Fruit fly (Drosophila melanogaster) whole organism, prepupa: Measurements from ENCODE around the gene CG15395.

Experiments
- CG10631 ChIP-seq: fragments of 200-800 bp; sonication (Bioruptor generic); optimal IDR thresholded peaks from 2 replicates; lab custom pipeline; 2016; ENCODE audit warnings: missing biosample characterization, missing genetic modification characterization
- CG11294 ChIP-seq: fragments of 200-800 bp; sonication (Bioruptor generic); IDR thresholded peaks from 2 replicates; pipeline ENCODE4 v1.3.6; 2022; ENCODE audit warnings: missing biosample characterization, missing genetic modification characterization
- CG11762 ChIP-seq: fragments of 200-800 bp; sonication (Bioruptor generic); optimal IDR thresholded peaks from 3 replicates; lab custom pipeline; 2016; ENCODE audit warnings: missing biosample characterization, missing genetic modification characterization; ENCODE audit not compliant: insufficient read depth
- CG15336 ChIP-seq: fragments of 200-800 bp; sonication (Bioruptor generic); IDR thresholded peaks from 2 replicates; pipeline ENCODE4 v1.3.6; 2022; ENCODE audit warnings: missing biosample characterization, missing genetic modification characterization
- CG16779 ChIP-seq: fragments of 200-800 bp; sonication (Bioruptor generic); optimal IDR thresholded peaks from 3 replicates; lab custom pipeline; 2017; ENCODE audit warnings: missing biosample characterization, mild to moderate bottlenecking, missing genetic modification characterization
- CG3032 ChIP-seq: fragments of 200-800 bp; optimal IDR thresholded peaks from 2 replicates; lab custom pipeline; 2019; ENCODE audit warnings: missing biosample characterization, mild to moderate bottlenecking, missing genetic modification characterization, moderate library complexity
- CG31627 ChIP-seq: fragments of 200-800 bp; sonication (Bioruptor generic); optimal IDR thresholded peaks from 3 replicates; lab custom pipeline; 2016; ENCODE audit warnings: missing biosample characterization, missing genetic modification characterization
- CG3919 ChIP-seq: fragments of 200-800 bp; sonication (Bioruptor generic); optimal IDR thresholded peaks from 3 replicates; lab custom pipeline; 2016; ENCODE audit warnings: missing biosample characterization, missing genetic modification characterization
- CG4318 ChIP-seq: fragments of 200-800 bp; sonication (Bioruptor generic); optimal IDR thresholded peaks from 3 replicates; lab custom pipeline; 2017; ENCODE audit warnings: missing biosample characterization, mild to moderate bottlenecking, missing genetic modification characterization
- CG6163 ChIP-seq: fragments of 200-800 bp; sonication (Bioruptor generic); IDR thresholded peaks from 3 replicates; pipeline ENCODE4 v1.3.6; 2022; ENCODE audit warnings: missing biosample characterization, missing genetic modification characterization
- CG6854 ChIP-seq: fragments of 200-800 bp; sonication (Bioruptor generic); optimal IDR thresholded peaks from 2 replicates; lab custom pipeline; 2017; ENCODE audit warnings: missing biosample characterization, mild to moderate bottlenecking, missing genetic modification characterization
- CG8119 ChIP-seq: fragments of 200-800 bp; sonication (Bioruptor generic); IDR thresholded peaks from 3 replicates; pipeline ENCODE4 v1.3.6; 2022; ENCODE audit warnings: missing biosample characterization, missing genetic modification characterization
- CG8319 ChIP-seq: fragments of 200-800 bp; sonication (Bioruptor generic); optimal IDR thresholded peaks from 3 replicates; lab custom pipeline; 2016; ENCODE audit warnings: missing biosample characterization, missing genetic modification characterization
- CG8632 ChIP-seq: fragments of 200-800 bp; sonication (Bioruptor generic); optimal IDR thresholded peaks from 3 replicates; lab custom pipeline; 2016; ENCODE audit warnings: missing biosample characterization, missing genetic modification characterization
- Eip75B ChIP-seq: fragments of 200-800 bp; sonication (Bioruptor generic); optimal IDR thresholded peaks from 3 replicates; lab custom pipeline; 2016; ENCODE audit warnings: missing biosample characterization, missing genetic modification characterization
- Eip78C ChIP-seq: fragments of 200-800 bp; sonication (Bioruptor generic); peaks from one replicate; lab custom pipeline; 2016; ENCODE audit warnings: missing biosample characterization, missing genetic modification characterization
- Ets96B ChIP-seq: fragments of 200-800 bp; optimal IDR thresholded peaks from 2 replicates; lab custom pipeline; 2019; ENCODE audit warnings: missing biosample characterization, mild to moderate bottlenecking, missing genetic modification characterization, moderate library complexity
- Hr38 ChIP-seq: sonication (Bioruptor generic); optimal IDR thresholded peaks from 2 replicates; lab custom pipeline; 2016; ENCODE audit warnings: missing biosample characterization, missing genetic modification characterization
- Hr39 ChIP-seq: fragments of 200-800 bp; sonication (Bioruptor generic); optimal IDR thresholded peaks from 2 replicates; lab custom pipeline; 2016; ENCODE audit warnings: missing biosample characterization, missing genetic modification characterization
- Hr4 ChIP-seq: fragments of 200-800 bp; sonication (Bioruptor generic); optimal IDR thresholded peaks from 3 replicates; lab custom pipeline; 2016; ENCODE audit warnings: missing biosample characterization, missing genetic modification characterization
- Lpt ChIP-seq: fragments of 200-800 bp; sonication (Bioruptor generic); optimal IDR thresholded peaks from 3 replicates; lab custom pipeline; 2016; ENCODE audit warnings: missing biosample characterization, missing genetic modification characterization
- Smox ChIP-seq: fragments of 200-800 bp; sonication (Bioruptor generic); optimal IDR thresholded peaks from 3 replicates; lab custom pipeline; 2016; ENCODE audit warnings: missing biosample characterization, missing genetic modification characterization
- Sox14 ChIP-seq: fragments of 200-800 bp; sonication (Bioruptor generic); optimal IDR thresholded peaks from 3 replicates; lab custom pipeline; 2016; ENCODE audit warnings: missing biosample characterization, missing genetic modification characterization
- Sox15 ChIP-seq: fragments of 200-800 bp; sonication (Bioruptor generic); optimal IDR thresholded peaks from 3 replicates; lab custom pipeline; 2016; ENCODE audit warnings: missing biosample characterization, missing genetic modification characterization
- acj6 ChIP-seq: fragments of 200-800 bp; sonication (Bioruptor generic); optimal IDR thresholded peaks from 3 replicates; lab custom pipeline; 2016; ENCODE audit warnings: missing biosample characterization, missing genetic modification characterization
- cyc ChIP-seq: fragments of 200-800 bp; sonication (Bioruptor generic); optimal IDR thresholded peaks from 3 replicates; lab custom pipeline; 2016; ENCODE audit warnings: missing biosample characterization, missing genetic modification characterization
- esn ChIP-seq: fragments of 200-800 bp; sonication (Bioruptor generic); optimal IDR thresholded peaks from 2 replicates; lab custom pipeline; 2016; ENCODE audit warnings: missing biosample characterization, mild to moderate bottlenecking, missing genetic modification characterization, moderate library complexity
- fd59A ChIP-seq: fragments of 200-800 bp; sonication (Bioruptor generic); optimal IDR thresholded peaks from 2 replicates; lab custom pipeline; 2017; ENCODE audit warnings: missing biosample characterization, mild to moderate bottlenecking, missing genetic modification characterization, missing genetic modification reagents
- fd85E ChIP-seq: fragments of 200-800 bp; sonication (Bioruptor generic); optimal IDR thresholded peaks from 3 replicates; lab custom pipeline; 2016; ENCODE audit warnings: missing biosample characterization, missing genetic modification characterization
- net ChIP-seq: fragments of 200-800 bp; sonication (Bioruptor generic); optimal IDR thresholded peaks from 3 replicates; lab custom pipeline; 2016; ENCODE audit warnings: missing biosample characterization, missing genetic modification characterization
- svp ChIP-seq: fragments of 200-800 bp; sonication (Bioruptor generic); peaks from one replicate; lab custom pipeline; 2016; ENCODE audit warnings: missing biosample characterization, missing genetic modification characterization
- topi ChIP-seq: fragments of 200-800 bp; sonication (Bioruptor generic); optimal IDR thresholded peaks from 3 replicates; lab custom pipeline; 2016; ENCODE audit warnings: missing biosample characterization, missing genetic modification characterization
- vri ChIP-seq: fragments of 200-800 bp; sonication (Bioruptor generic); optimal IDR thresholded peaks from 3 replicates; lab custom pipeline; 2016; ENCODE audit warnings: missing biosample characterization, mild to moderate bottlenecking, missing genetic modification characterization

CG15395 gene

dm6 chr2L:2609694-2610093 lies at the start of gene CG15395:
Gene CG15395, plus strand, starts transcription at chr2L:2609994.
- TF ChIP-seq topi (GFP tag; lab: Kevin White, UChicago) (no peak), fd85E (GFP tag; lab: Kevin White, UChicago) (no peak), CG8119 (GFP tag; lab: Robert Waterston, UW) (no peak), CG6854 (GFP tag; lab: Kevin White, UChicago) (no peak), CG11762 (GFP tag; lab: Kevin White, UChicago) (no peak), net (no peak), CG11294 (GFP tag; lab: Robert Waterston, UW) (no peak), Hr4 (no peak), CG8632 (no peak), acj6 (GFP tag; lab: Kevin White, UChicago) (no peak), Smox (GFP tag; lab: Kevin White, UChicago) (no peak), CG15336 (GFP tag; lab: Robert Waterston, UW) (no peak), Eip75B (no peak), CG3032 (no peak)

- peak; percentile 74 for TF ChIP-seq svp (GFP tag; lab: Kevin White, UChicago)
- peak; percentile 25 for TF ChIP-seq vri (GFP tag; lab: Kevin White, UChicago)
- TF ChIP-seq acj6 (GFP tag; lab: Kevin White, UChicago), result no peak
Measured at dm6 chr2L:2564758-2565157, 45.0 kb upstream of the CG15395 start, which contains the start of gene Cyp309a1. Gene Cyp309a1, minus strand, starts transcription at chr2L:2564830.

dm6 chr2L:2572937-2573336 lies 36.9 kb upstream of the CG15395 start, which contains the start of gene Cyp309a2:
Gene Cyp309a2, minus strand, starts transcription at chr2L:2573037.
- TF ChIP-seq CG3919 (no peak), CG4318 (GFP tag; lab: Kevin White, UChicago) (no peak), Sox15 (GFP tag; lab: Kevin White, UChicago) (no peak), CG16779 (tag; lab: Kevin White, UChicago) (no peak), Eip78C (peak; percentile 31)

dm6 chr2L:2574717-2575273 lies 35.0 kb upstream of the CG15395 start, which contains the start of the genes Rad1 and Sws1:
Gene Rad1, minus strand, starts transcription at chr2L:2575052.
Gene Sws1, minus strand, starts transcription at chr2L:2575052.
- TF ChIP-seq CG8119 (GFP tag; lab: Robert Waterston, UW), result no peak
- no peak for TF ChIP-seq CG31627 (GFP tag; lab: Kevin White, UChicago)
- peak; percentile 8 for TF ChIP-seq CG8319 (GFP tag; lab: Kevin White, UChicago)
- TF ChIP-seq, all 60 proteins: peak for 1

dm6 chr2L:2576565-2577360 lies 33.0 kb upstream of the CG15395 start, which contains the start of gene insv:
Gene insv, minus strand, starts transcription at chr2L:2576997.
- TF ChIP-seq Hr38 (no peak), Sox14 (GFP tag; lab: Kevin White, UChicago) (peak; percentile 4), Lpt (no peak), Hr39 (GFP tag; lab: Kevin White, UChicago) (peak; percentile 17), CG11762 (GFP tag; lab: Kevin White, UChicago) (no peak), esn (GFP tag; lab: Kevin White, UChicago) (peak; percentile 20), CG16779 (tag; lab: Kevin White, UChicago) (no peak), fd59A (GFP tag; lab: Kevin White, UChicago) (no peak), CG4318 (GFP tag; lab: Kevin White, UChicago) (no peak), CG15336 (GFP tag; lab: Robert Waterston, UW) (no peak), Hr4 (no peak), acj6 (GFP tag; lab: Kevin White, UChicago) (no peak), CG3919 (no peak), vri (GFP tag; lab: Kevin White, UChicago) (no peak), Ets96B (tag; lab: Kevin White, UChicago) (no peak), cyc (GFP tag; lab: Kevin White, UChicago) (no peak), CG6163 (GFP tag; lab: Robert Waterston, UW) (no peak), CG6854 (GFP tag; lab: Kevin White, UChicago) (no peak), CG10631 (GFP tag; lab: Kevin White, UChicago) (no peak), Eip75B (no peak)
